Fruit fly (Drosophila melanogaster): Measurements from ENCODE around the gene CG17776.

CG17776 gene

dm6 chrX:2142275-2142934, 42.1 kb upstream of the CG17776 start:
- TF ChIP-seq psq (optimal IDR thresholded peaks at IDR 0.05) (no peak), Dll (optimal IDR thresholded peaks at IDR 0.05) (no peak), pan (optimal IDR thresholded peaks at IDR 0.05) (no peak), EcR (GFP tag; optimal IDR thresholded peaks at IDR 0.05) (no peak), CG8478 (optimal IDR thresholded peaks at IDR 0.05) (no peak), usp (GFP tag; optimal IDR thresholded peaks at IDR 0.05) (no peak)

dm6 chrX:2142935-2143312, 41.6 kb upstream of the CG17776 start:
- TF ChIP-seq usp (GFP tag; optimal IDR thresholded peaks at IDR 0.05) (no peak), pan (optimal IDR thresholded peaks at IDR 0.05) (no peak), EcR (GFP tag; optimal IDR thresholded peaks at IDR 0.05) (no peak)

- TF ChIP-seq psq (optimal IDR thresholded peaks at IDR 0.05): no peak
Observed at dm6 chrX:2145114-2145513, 39.4 kb upstream of the CG17776 start, which contains the start of gene Pgd. TSS of gene Pgd (plus strand) at chrX:2145136.

dm6 chrX:2145690-2146470, 38.6 kb upstream of the CG17776 start:
- TF ChIP-seq psq (optimal IDR thresholded peaks at IDR 0.05) (no peak), CG8478 (optimal IDR thresholded peaks at IDR 0.05) (no peak), pan (optimal IDR thresholded peaks at IDR 0.05) (no peak), Dll (optimal IDR thresholded peaks at IDR 0.05) (no peak), usp (GFP tag; optimal IDR thresholded peaks at IDR 0.05) (no peak), EcR (GFP tag; optimal IDR thresholded peaks at IDR 0.05) (no peak)

dm6 chrX:2146574-2146973, 38.0 kb upstream of the CG17776 start:
- no peak for TF ChIP-seq pan (optimal IDR thresholded peaks at IDR 0.05)

dm6 chrX:2147475-2147874, 37.0 kb upstream of the CG17776 start:
- no peak for TF ChIP-seq Dll (optimal IDR thresholded peaks at IDR 0.05)
- TF ChIP-seq psq (optimal IDR thresholded peaks at IDR 0.05): no peak
- TF ChIP-seq usp (GFP tag; optimal IDR thresholded peaks at IDR 0.05): no peak
- no peak for TF ChIP-seq EcR (GFP tag; optimal IDR thresholded peaks at IDR 0.05)
- no peak for TF ChIP-seq pan (optimal IDR thresholded peaks at IDR 0.05)
- no peak for TF ChIP-seq CG8478 (optimal IDR thresholded peaks at IDR 0.05)

- TF ChIP-seq pan (optimal IDR thresholded peaks at IDR 0.05) (no peak), Dll (optimal IDR thresholded peaks at IDR 0.05) (no peak), usp (GFP tag; optimal IDR thresholded peaks at IDR 0.05) (no peak), psq (optimal IDR thresholded peaks at IDR 0.05) (no peak), EcR (GFP tag; optimal IDR thresholded peaks at IDR 0.05) (no peak), CG8478 (optimal IDR thresholded peaks at IDR 0.05) (no peak)
Observed at dm6 chrX:2148671-2149070, 35.9 kb upstream of the CG17776 start.

- TF ChIP-seq pan (optimal IDR thresholded peaks at IDR 0.05) (no peak), usp (GFP tag; optimal IDR thresholded peaks at IDR 0.05) (no peak), psq (optimal IDR thresholded peaks at IDR 0.05) (no peak)
Observed at dm6 chrX:2149478-2149877, 35.0 kb upstream of the CG17776 start, which contains the start of gene bcn92. TSS of gene bcn92 (minus strand) at chrX:2149647.

- TF ChIP-seq Dll (optimal IDR thresholded peaks at IDR 0.05) (peak; percentile 74), usp (GFP tag; optimal IDR thresholded peaks at IDR 0.05) (no peak), psq (optimal IDR thresholded peaks at IDR 0.05) (no peak), pan (optimal IDR thresholded peaks at IDR 0.05) (no peak), CG8478 (optimal IDR thresholded peaks at IDR 0.05) (peak; percentile 66), EcR (GFP tag; optimal IDR thresholded peaks at IDR 0.05) (no peak)
Observed at dm6 chrX:2155868-2156267, 28.7 kb upstream of the CG17776 start.

- TF ChIP-seq psq (optimal IDR thresholded peaks at IDR 0.05) (no peak), usp (GFP tag; optimal IDR thresholded peaks at IDR 0.05) (no peak), Dll (optimal IDR thresholded peaks at IDR 0.05) (peak; percentile 25), EcR (GFP tag; optimal IDR thresholded peaks at IDR 0.05) (no peak), pan (optimal IDR thresholded peaks at IDR 0.05) (no peak), CG8478 (optimal IDR thresholded peaks at IDR 0.05) (peak; percentile 95)
Observed at dm6 chrX:2157929-2158610, 26.5 kb upstream of the CG17776 start.

dm6 chrX:2158668-2159163, 25.8 kb upstream of the CG17776 start, which contains the start of gene wapl:
TSS of gene wapl (minus strand) at chrX:2158983.
- TF ChIP-seq CG8478 (optimal IDR thresholded peaks at IDR 0.05): no peak
- TF ChIP-seq psq (optimal IDR thresholded peaks at IDR 0.05): no peak
- no peak for TF ChIP-seq pan (optimal IDR thresholded peaks at IDR 0.05)
- no peak for TF ChIP-seq EcR (GFP tag; optimal IDR thresholded peaks at IDR 0.05)
- no peak for TF ChIP-seq Dll (optimal IDR thresholded peaks at IDR 0.05)

- TF ChIP-seq EcR (GFP tag; optimal IDR thresholded peaks at IDR 0.05) (no peak), Dll (optimal IDR thresholded peaks at IDR 0.05) (no peak), usp (GFP tag; optimal IDR thresholded peaks at IDR 0.05) (no peak), psq (optimal IDR thresholded peaks at IDR 0.05) (no peak), CG8478 (optimal IDR thresholded peaks at IDR 0.05) (no peak), pan (optimal IDR thresholded peaks at IDR 0.05) (no peak)
Observed at dm6 chrX:2161020-2161419, 23.5 kb upstream of the CG17776 start.
